Worm (Caenorhabditis elegans) whole organism, early embryonic: ENCODE results near the gene coel-1.

Experiments used
- ama-1 ChIP-seq: fragments of 150-350 bp; optimal IDR thresholded peaks from 2 replicates; lab custom pipeline; 2014
- flt-1 ChIP-seq: fragments of 200-800 bp; sonication (Bioruptor generic); IDR thresholded peaks from 2 replicates; pipeline ENCODE4 v1.3.6; 2022; ENCODE audit warnings: missing genetic modification characterization, missing compliant biosample characterization
- tbx-11 ChIP-seq: fragments of 200-800 bp; sonication (Bioruptor generic); IDR thresholded peaks from 2 replicates; pipeline ENCODE4 v1.3.6; 2022; ENCODE audit warnings: missing genetic modification characterization, missing compliant biosample characterization

- TF ChIP-seq ama-1 (lab: Kevin White, UChicago) (no peak), flt-1 (GFP tag; lab: Robert Waterston, UW) (no peak), tbx-11 (no peak)
Observed at ce11 chrX:4306861-4307260, 41.4 kb downstream of the coel-1 start, which contains the start of gene pqn-15.
